Fruit fly (Drosophila melanogaster): Measurements from ENCODE around the gene sd.

sd gene

dm6 chrX:15788235-15789187 is 15.7 kb upstream of the sd start, which contains the start of gene Rhp (continued):
- peak; percentile 57 for TF ChIP-seq dmrt11E (tag; optimal IDR thresholded peaks at IDR 0.05)
- TF ChIP-seq prd (optimal IDR thresholded peaks at IDR 0.05), result no peak
- TF ChIP-seq prd (GFP tag; IDR thresholded peaks at IDR 0.05), result no peak
- no peak for TF ChIP-seq sr (GFP tag; IDR thresholded peaks at IDR 0.05)
- no peak for TF ChIP-seq CG12942 (GFP tag; optimal IDR thresholded peaks at IDR 0.05)
- TF ChIP-seq fd3F (GFP tag; optimal IDR thresholded peaks at IDR 0.05), result peak; percentile 58
- TF ChIP-seq ewg (GFP tag; optimal IDR thresholded peaks at IDR 0.05), result no peak
- TF ChIP-seq CG10274 (GFP tag; optimal IDR thresholded peaks at IDR 0.05), result no peak
- TF ChIP-seq ara (GFP tag; IDR thresholded peaks at IDR 0.05), result no peak
- TF ChIP-seq wdn (GFP tag; IDR thresholded peaks at IDR 0.05), result no peak
- TF ChIP-seq CoRest (tag; optimal IDR thresholded peaks at IDR 0.05), result peak; percentile 45
- TF ChIP-seq Meics (GFP tag; optimal IDR thresholded peaks at IDR 0.05), result peak; percentile 51
- peak; percentile 76 for TF ChIP-seq CG15601 (tag; optimal IDR thresholded peaks at IDR 0.05)
- peak; percentile 12 for TF ChIP-seq CG12659 (GFP tag; optimal IDR thresholded peaks at IDR 0.05)
- TF ChIP-seq CG17612 (GFP tag; IDR thresholded peaks at IDR 0.05), result no peak
- TF ChIP-seq oc (tag; optimal IDR thresholded peaks at IDR 0.05), result no peak
- TF ChIP-seq esg (GFP tag; conservative IDR thresholded peaks at IDR 0.05), result no peak
- TF ChIP-seq Sox102F (GFP tag; optimal IDR thresholded peaks at IDR 0.05), result peak; percentile 50
- TF ChIP-seq CG4328 (GFP tag; optimal IDR thresholded peaks at IDR 0.05), result peak; percentile 50
- TF ChIP-seq HHEX (GFP tag; optimal IDR thresholded peaks at IDR 0.05), result peak; percentile 51
- no peak for TF ChIP-seq CG6654 (GFP tag; optimal IDR thresholded peaks at IDR 0.05)
- TF ChIP-seq CG18764 (GFP tag; optimal IDR thresholded peaks at IDR 0.05), result peak; percentile 17
- no peak for TF ChIP-seq CG17802 (tag; optimal IDR thresholded peaks at IDR 0.05)
- TF ChIP-seq CG4820 (GFP tag; optimal IDR thresholded peaks at IDR 0.05), result no peak
- no peak for TF ChIP-seq cwo (GFP tag; optimal IDR thresholded peaks at IDR 0.05)
- TF ChIP-seq PHDP (tag; optimal IDR thresholded peaks at IDR 0.05), result peak; percentile 71
- no peak for TF ChIP-seq Hey (tag; optimal IDR thresholded peaks at IDR 0.05)
- no peak for TF ChIP-seq CG7786 (GFP tag; optimal IDR thresholded peaks at IDR 0.05)
- TF ChIP-seq emc (GFP tag; optimal IDR thresholded peaks at IDR 0.05), result no peak
- no peak for TF ChIP-seq Ravus (GFP tag; IDR thresholded peaks at IDR 0.05)
- TF ChIP-seq ATbp (GFP tag; optimal IDR thresholded peaks at IDR 0.05), result peak; percentile 77
- no peak for TF ChIP-seq CHES-1-like (GFP tag; optimal IDR thresholded peaks at IDR 0.05)
- TF ChIP-seq CG12155 (GFP tag; optimal IDR thresholded peaks at IDR 0.05), result no peak
- no peak for TF ChIP-seq Stat92E (GFP tag; optimal IDR thresholded peaks at IDR 0.05)
- TF ChIP-seq luna (GFP tag; optimal IDR thresholded peaks at IDR 0.05), result no peak
- no peak for TF ChIP-seq rib (GFP tag; IDR thresholded peaks at IDR 0.05)
- no peak for TF ChIP-seq Rfx (GFP tag; IDR thresholded peaks at IDR 0.05)
- no peak for TF ChIP-seq CG10654 (GFP tag; optimal IDR thresholded peaks at IDR 0.05)
- no peak for TF ChIP-seq gce (GFP tag; IDR thresholded peaks at IDR 0.05)
- TF ChIP-seq jigr1 (GFP tag; IDR thresholded peaks at IDR 0.05), result no peak
- no peak for TF ChIP-seq wor (GFP tag; IDR thresholded peaks at IDR 0.05)
- no peak for TF ChIP-seq CG10565 (GFP tag; optimal IDR thresholded peaks at IDR 0.05)
- peak; percentile 45 for TF ChIP-seq CG18262 (tag; optimal IDR thresholded peaks at IDR 0.05)
- TF ChIP-seq CG11560 (tag; IDR thresholded peaks at IDR 0.05), result no peak
- no peak for TF ChIP-seq CG31441 (GFP tag; IDR thresholded peaks at IDR 0.05)
- no peak for TF ChIP-seq D (optimal IDR thresholded peaks at IDR 0.05)
- peak; percentile 43 for TF ChIP-seq D (GFP tag; optimal IDR thresholded peaks at IDR 0.05)
- TF ChIP-seq nmo (GFP tag; optimal IDR thresholded peaks at IDR 0.05), result no peak
- TF ChIP-seq fd102C (GFP tag; optimal IDR thresholded peaks at IDR 0.05), result no peak
